Fruit fly (Drosophila melanogaster): Measurements from ENCODE around the gene hop.

DNA sequence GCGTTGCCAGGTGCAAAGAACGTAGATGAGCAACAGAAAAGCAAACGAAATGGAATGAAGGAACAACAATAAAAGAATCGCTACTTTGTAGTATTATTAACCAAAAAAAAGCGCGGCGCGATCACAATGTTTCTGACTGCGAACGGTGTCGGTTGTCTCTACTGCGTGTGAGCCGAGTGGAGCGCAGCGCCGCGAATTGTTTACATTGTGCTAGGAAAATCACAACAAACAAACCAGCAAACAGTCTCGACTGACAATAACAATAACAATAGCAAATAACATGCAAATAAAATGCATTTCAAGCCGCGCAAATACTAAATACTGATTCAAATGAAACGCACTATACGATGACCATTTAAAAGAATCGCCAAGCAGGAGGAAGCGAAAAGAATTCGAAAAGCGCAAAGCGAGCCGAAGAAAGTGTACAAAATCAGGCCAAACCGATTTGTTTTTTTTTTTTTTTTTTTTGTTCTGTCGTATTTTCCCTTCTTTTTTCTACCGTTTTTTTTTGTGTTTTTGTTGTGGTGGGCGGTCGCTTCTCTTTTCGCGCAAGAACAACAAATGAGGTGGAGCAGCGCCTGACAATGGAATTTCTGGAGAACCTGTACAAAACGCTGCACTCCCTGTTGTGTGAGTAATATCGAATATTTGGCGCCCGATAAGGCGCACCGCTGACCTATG is 27.9 kb downstream of the hop start, which contains the start of the genes CG34348 and Kap3:
- TF ChIP-seq CG11762 (GFP tag; optimal IDR thresholded peaks at IDR 0.05; ENCODE audit: insufficient read depth) (no peak), Blimp-1 (GFP tag; optimal IDR thresholded peaks at IDR 0.05) (no peak), pdm3 (GFP tag; optimal IDR thresholded peaks at IDR 0.05) (no peak), salr (GFP tag; optimal IDR thresholded peaks at IDR 0.05) (no peak), achi (GFP tag; optimal IDR thresholded peaks at IDR 0.05) (no peak), vri (GFP tag; optimal IDR thresholded peaks at IDR 0.05) (no peak), ss (GFP tag; optimal IDR thresholded peaks at IDR 0.05) (no peak), CG10669 (GFP tag; optimal IDR thresholded peaks at IDR 0.05) (no peak)

Measured in whole organism, prepupa.